Fruit fly (Drosophila melanogaster) whole organism, embryonic: ENCODE data around the gene mino.

ENCODE experiments used
- Adf1 ChIP-seq: fragments of 200-800 bp; sonication (Bioruptor generic); IDR thresholded peaks from 2 replicates; pipeline ENCODE4 v1.3.6; 2022; ENCODE audit warnings: missing biosample characterization, missing genetic modification characterization
- B-H2 ChIP-seq: fragments of 200-800 bp; sonication (Bioruptor generic); optimal IDR thresholded peaks from 2 replicates; lab custom pipeline; 2018; ENCODE audit warnings: missing biosample characterization, mild to moderate bottlenecking, missing genetic modification characterization
- Blimp-1 ChIP-seq: fragments of 200-800 bp; sonication (Bioruptor generic); optimal IDR thresholded peaks from 3 replicates; lab custom pipeline; 2018; ENCODE audit warnings: missing biosample characterization, missing genetic modification characterization, mild to moderate bottlenecking, moderate library complexity, missing genetic modification reagents
- CG10209 ChIP-seq: fragments of 200-800 bp; sonication (Bioruptor generic); optimal IDR thresholded peaks from 3 replicates; lab custom pipeline; 2017; ENCODE audit warnings: missing biosample characterization, mild to moderate bottlenecking, missing genetic modification characterization, missing genetic modification reagents
- CG10565 ChIP-seq: fragments of 200-800 bp; sonication (Bioruptor generic); optimal IDR thresholded peaks from 3 replicates; lab custom pipeline; 2016; ENCODE audit warnings: missing biosample characterization, mild to moderate bottlenecking, missing genetic modification characterization
- CG10979 ChIP-seq: fragments of 200-800 bp; sonication (Bioruptor generic); optimal IDR thresholded peaks from 2 replicates; lab custom pipeline; 2018; ENCODE audit warnings: missing biosample characterization, mild to moderate bottlenecking, missing genetic modification characterization, moderate library complexity
- CG11247 ChIP-seq: fragments of 200-800 bp; sonication (Bioruptor generic); IDR thresholded peaks from 2 replicates; pipeline ENCODE4 v1.3.6; 2022; ENCODE audit warnings: missing biosample characterization, missing genetic modification characterization
- CG12155 ChIP-seq: fragments of 200-800 bp; sonication (Bioruptor generic); optimal IDR thresholded peaks from 3 replicates; lab custom pipeline; 2016; ENCODE audit warnings: missing biosample characterization, missing genetic modification characterization
- CG13894 ChIP-seq: fragments of 200-800 bp; sonication (Bioruptor generic); optimal IDR thresholded peaks from 3 replicates; lab custom pipeline; 2018; ENCODE audit warnings: missing biosample characterization, mild to moderate bottlenecking, missing genetic modification characterization, moderate library complexity
- CG14014 ChIP-seq: fragments of 200-800 bp; sonication (Bioruptor generic); IDR thresholded peaks from 2 replicates; pipeline ENCODE4 v1.3.6; 2022; ENCODE audit warnings: missing biosample characterization, missing genetic modification characterization
- CG14050 ChIP-seq: fragments of 200-800 bp; sonication (Bioruptor generic); IDR thresholded peaks from 3 replicates; pipeline ENCODE4 v1.3.6; 2022; ENCODE audit warnings: missing biosample characterization, missing genetic modification characterization
- CG17328 ChIP-seq: fragments of 200-800 bp; sonication (Bioruptor generic); IDR thresholded peaks from 2 replicates; pipeline ENCODE4 v1.3.6; 2022; ENCODE audit warnings: missing biosample characterization, missing genetic modification characterization
- CG17612 ChIP-seq: fragments of 200-800 bp; sonication (Bioruptor generic); IDR thresholded peaks from 2 replicates; pipeline ENCODE4 v1.3.6; 2022; ENCODE audit warnings: missing biosample characterization, missing genetic modification characterization
- CG18011 ChIP-seq: fragments of 200-800 bp; sonication (Bioruptor generic); optimal IDR thresholded peaks from 2 replicates; lab custom pipeline; 2017; ENCODE audit warnings: missing biosample characterization, missing genetic modification characterization, mild to moderate bottlenecking, moderate library complexity, missing genotype
- CG1832 ChIP-seq: fragments of 200-800 bp; sonication (Bioruptor generic); optimal IDR thresholded peaks from 2 replicates; lab custom pipeline; 2017; ENCODE audit warnings: missing biosample characterization, mild to moderate bottlenecking, missing genetic modification characterization, inconsistent platforms
- CG18764 ChIP-seq: fragments of 200-800 bp; sonication (Bioruptor generic); optimal IDR thresholded peaks from 3 replicates; lab custom pipeline; 2016; ENCODE audit warnings: missing biosample characterization, missing genetic modification characterization
- CG33557 ChIP-seq: fragments of 200-800 bp; sonication (Bioruptor generic); optimal IDR thresholded peaks from 2 replicates; lab custom pipeline; 2019; ENCODE audit warnings: missing biosample characterization, mild to moderate bottlenecking, missing genetic modification characterization, moderate library complexity
- CG34224 ChIP-seq: fragments of 200-800 bp; sonication (Bioruptor generic); IDR thresholded peaks from 3 replicates; pipeline ENCODE4 v1.3.6; 2022; ENCODE audit warnings: missing biosample characterization, missing genetic modification characterization; ENCODE audit not compliant: partially characterized antibody
- CG5180 ChIP-seq: fragments of 200-800 bp; sonication (Bioruptor generic); optimal IDR thresholded peaks from 3 replicates; lab custom pipeline; 2017; ENCODE audit warnings: missing biosample characterization, missing genetic modification characterization, mild to moderate bottlenecking, moderate library complexity, missing genetic modification reagents
- CG7357 ChIP-seq: fragments of 200-800 bp; sonication (Bioruptor generic); IDR thresholded peaks from 3 replicates; pipeline ENCODE4 v1.3.6; 2022; ENCODE audit warnings: missing biosample characterization, missing genetic modification characterization
- CG9437 ChIP-seq: fragments of 200-800 bp; sonication (Bioruptor generic); optimal IDR thresholded peaks from 2 replicates; lab custom pipeline; 2018; ENCODE audit warnings: missing biosample characterization, mild to moderate bottlenecking, missing genetic modification characterization
- Chrac-16 ChIP-seq: fragments of 200-800 bp; sonication (Bioruptor generic); optimal IDR thresholded peaks from 3 replicates; lab custom pipeline; 2016; ENCODE audit warnings: missing biosample characterization, missing genetic modification characterization
- CoRest ChIP-seq: fragments of 200-800 bp; sonication (Bioruptor generic); optimal IDR thresholded peaks from 3 replicates; lab custom pipeline; 2018; ENCODE audit warnings: missing biosample characterization, mild to moderate bottlenecking, missing genetic modification characterization, moderate library complexity
- Deaf1 ChIP-seq: fragments of 200-800 bp; optimal IDR thresholded peaks from 3 replicates; lab custom pipeline; 2019; ENCODE audit warnings: missing biosample characterization, mild to moderate bottlenecking, missing genetic modification characterization, moderate library complexity
- Dek ChIP-seq: fragments of 200-800 bp; sonication (Bioruptor generic); optimal IDR thresholded peaks from 3 replicates; lab custom pipeline; 2019; ENCODE audit warnings: missing biosample characterization, mild to moderate bottlenecking, missing genetic modification characterization, moderate library complexity
- Dfd ChIP-seq, 2 experiments: fragments of >200 bp; optimal IDR thresholded peaks; 2 replicates each; lab custom pipeline; 2017; ENCODE audit warnings: missing biosample characterization in 2 of 2, missing genetic modification characterization in 2 of 2
- Hmx ChIP-seq: fragments of 200-800 bp; sonication (Bioruptor generic); optimal IDR thresholded peaks from 2 replicates; lab custom pipeline; 2016; ENCODE audit warnings: missing biosample characterization, missing genetic modification characterization
- Jarid2 ChIP-seq: fragments of 200-800 bp; sonication (Bioruptor generic); optimal IDR thresholded peaks from 3 replicates; lab custom pipeline; 2017; ENCODE audit warnings: mild to moderate bottlenecking, missing biosample characterization, missing genetic modification reagents, missing genetic modification characterization
- Med ChIP-seq: fragments of 200-800 bp; sonication (Bioruptor generic); peaks from one replicate; lab custom pipeline; 2016; ENCODE audit warnings: missing biosample characterization, missing genetic modification characterization, mild to moderate bottlenecking, inconsistent platforms, moderate library complexity
- NK7.1 ChIP-seq: fragments of 200-800 bp; sonication (Bioruptor generic); optimal IDR thresholded peaks from 3 replicates; lab custom pipeline; 2016; ENCODE audit warnings: missing biosample characterization, missing genetic modification characterization
- Nf-YB ChIP-seq: fragments of 200-800 bp; sonication (Bioruptor generic); optimal IDR thresholded peaks from 3 replicates; lab custom pipeline; 2019; ENCODE audit warnings: missing biosample characterization, mild to moderate bottlenecking, missing genetic modification characterization, moderate library complexity
- Opbp ChIP-seq: fragments of 200-800 bp; sonication (Bioruptor generic); IDR thresholded peaks from 3 replicates; pipeline ENCODE4 v1.3.6; 2022; ENCODE audit warnings: missing biosample characterization, missing genetic modification characterization; ENCODE audit not compliant: partially characterized antibody
- Sin3A ChIP-seq: fragments of >200 bp; optimal IDR thresholded peaks from 2 replicates; lab custom pipeline; 2018
- Ssrp ChIP-seq: fragments of 200-800 bp; sonication (Bioruptor generic); optimal IDR thresholded peaks from 2 replicates; lab custom pipeline; 2018; ENCODE audit warnings: missing biosample characterization, mild to moderate bottlenecking, missing genetic modification characterization, moderate library complexity
- Xrp1 ChIP-seq: fragments of 200-800 bp; sonication (Bioruptor generic); IDR thresholded peaks from 2 replicates; pipeline ENCODE4 v1.3.6; 2022; ENCODE audit warnings: missing biosample characterization, missing genetic modification characterization
- ci ChIP-seq: fragments of 200-800 bp; sonication (Bioruptor generic); IDR thresholded peaks from 3 replicates; pipeline ENCODE4 v1.3.6; 2022; ENCODE audit warnings: missing biosample characterization, missing genetic modification characterization
- disco-r ChIP-seq: fragments of 200-800 bp; sonication (Bioruptor generic); optimal IDR thresholded peaks from 2 replicates; lab custom pipeline; 2016; ENCODE audit warnings: missing biosample characterization, missing genetic modification characterization
- hkb ChIP-seq, 2 experiments: fragments of 200-800 bp in 1 of 2; fragments of >200 bp in 1 of 2; sonication (Bioruptor generic) in 1 of 2; IDR thresholded peaks in 1 of 2; optimal IDR thresholded peaks in 1 of 2; 2 replicates each; pipeline versions ENCODE4 v1.3.6 to Lab custom; 2017 to 2022; ENCODE audit warnings: missing biosample characterization in 1 of 2, missing genetic modification characterization in 1 of 2
- kay ChIP-seq: fragments of 200-800 bp; sonication (Bioruptor generic); optimal IDR thresholded peaks from 2 replicates; lab custom pipeline; 2016; ENCODE audit warnings: missing biosample characterization, missing genetic modification characterization
- lilli ChIP-seq: fragments of 200-800 bp; sonication (Bioruptor generic); optimal IDR thresholded peaks from 3 replicates; lab custom pipeline; 2016; ENCODE audit warnings: missing biosample characterization, missing genetic modification characterization
- lmd ChIP-seq: fragments of 200-800 bp; sonication (Bioruptor generic); IDR thresholded peaks from 2 replicates; pipeline ENCODE4 v1.3.6; 2022; ENCODE audit warnings: missing biosample characterization, missing genetic modification characterization
- prd ChIP-seq, 3 experiments: fragments of >200 bp in 2 of 3; fragments of 200-800 bp in 1 of 3; sonication (Bioruptor generic) in 1 of 3; optimal IDR thresholded peaks in 2 of 3; IDR thresholded peaks in 1 of 3; 2 replicates in 2 of 3; 3 replicates in 1 of 3; pipeline versions ENCODE4 v1.3.6 to Lab custom; 2017 to 2022; ENCODE audit warnings: missing biosample characterization in 1 of 3, missing genetic modification characterization in 1 of 3
- pros ChIP-seq: fragments of 200-800 bp; sonication (Bioruptor generic); optimal IDR thresholded peaks from 3 replicates; lab custom pipeline; 2019; ENCODE audit warnings: missing biosample characterization, mild to moderate bottlenecking, missing genetic modification characterization, moderate library complexity
- psq ChIP-seq: fragments of 200-800 bp; sonication (Bioruptor generic); optimal IDR thresholded peaks from 2 replicates; lab custom pipeline; 2017; ENCODE audit warnings: missing biosample characterization, missing genetic modification characterization
- so ChIP-seq: fragments of 200-800 bp; sonication (Bioruptor generic); IDR thresholded peaks from 3 replicates; pipeline ENCODE4 v1.3.6; 2022; ENCODE audit warnings: missing biosample characterization, missing genetic modification characterization
- sob ChIP-seq: fragments of 200-800 bp; sonication (Bioruptor generic); IDR thresholded peaks from 2 replicates; pipeline ENCODE4 v1.3.6; 2022; ENCODE audit warnings: missing biosample characterization, missing genetic modification characterization
- stwl ChIP-seq: fragments of 200-800 bp; sonication (Bioruptor generic); optimal IDR thresholded peaks from 3 replicates; lab custom pipeline; 2018; ENCODE audit warnings: missing biosample characterization, mild to moderate bottlenecking, missing genetic modification characterization, moderate library complexity
- trem ChIP-seq: fragments of 200-800 bp; optimal IDR thresholded peaks from 3 replicates; lab custom pipeline; 2019; ENCODE audit warnings: missing biosample characterization, mild to moderate bottlenecking, missing genetic modification characterization, moderate library complexity
- tx ChIP-seq: fragments of 200-800 bp; sonication (Bioruptor generic); optimal IDR thresholded peaks from 2 replicates; lab custom pipeline; 2016; ENCODE audit warnings: missing biosample characterization, missing genetic modification characterization
- zen ChIP-seq: fragments of 200-800 bp; sonication (Bioruptor generic); optimal IDR thresholded peaks from 3 replicates; lab custom pipeline; 2018; ENCODE audit warnings: missing biosample characterization, mild to moderate bottlenecking, missing genetic modification characterization, moderate library complexity

Gene mino

DNA sequence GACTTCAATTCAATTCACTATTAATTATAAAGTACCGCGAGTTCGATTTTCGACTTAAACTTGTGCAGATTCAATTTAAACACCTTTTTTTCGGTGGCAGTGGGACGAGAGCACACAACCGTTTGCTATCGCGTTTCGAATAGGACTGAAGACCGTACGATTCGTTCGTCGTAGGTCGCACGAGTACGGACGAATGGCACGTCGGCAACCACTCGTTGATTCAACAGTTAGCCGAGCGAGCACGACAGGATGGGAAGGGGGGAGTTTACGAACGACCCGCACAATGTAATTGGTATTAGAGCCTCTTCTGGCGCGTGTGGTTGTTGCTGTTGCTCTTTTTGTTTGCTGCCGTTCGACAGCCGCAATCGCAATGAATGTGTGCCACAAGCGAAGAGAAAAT is 19.3 kb upstream of the mino start, which contains the start of gene CG34353 (continued):
- peak; percentile 4 for TF ChIP-seq CG5180 (GFP tag; lab: Kevin White, UChicago)
- TF ChIP-seq CG17612 (GFP tag; lab: Robert Waterston, UW), result no peak
- TF ChIP-seq NK7.1 (GFP tag; lab: Kevin White, UChicago), result no peak
- TF ChIP-seq ci (GFP tag; lab: Robert Waterston, UW), result peak; percentile 69; the same call in 2 of the 3 replicates
- TF ChIP-seq CG10979 (tag; lab: Kevin White, UChicago), result no peak
- peak; percentile 67 for TF ChIP-seq Med (GFP tag; lab: Kevin White, UChicago)
- no peak for TF ChIP-seq CG10209 (GFP tag; lab: Kevin White, UChicago)
- no peak for TF ChIP-seq Hmx (GFP tag; lab: Kevin White, UChicago)
- no peak for TF ChIP-seq prd (optimal IDR thresholded peaks at IDR 0.05; lab: Kevin White, UChicago)
- TF ChIP-seq prd (GFP tag; IDR thresholded peaks at IDR 0.05; lab: Robert Waterston, UW), result no peak
- no peak for TF ChIP-seq so
- TF ChIP-seq CG9437, result no peak
- TF ChIP-seq pros, result no peak
- no peak for TF ChIP-seq stwl (tag; lab: Kevin White, UChicago)
- peak; percentile 63 for TF ChIP-seq Nf-YB (GFP tag; lab: Kevin White, UChicago)
- TF ChIP-seq CG17328, result 0 out of 2 replicates have a peak, but pooled peaks have one; percentile 27
- TF ChIP-seq Jarid2, result peak; percentile 70
- no peak for TF ChIP-seq hkb (optimal IDR thresholded peaks at IDR 0.05; lab: Kevin White, UChicago)
- TF ChIP-seq hkb (GFP tag; IDR thresholded peaks at IDR 0.05; lab: Robert Waterston, UW), result no peak
- TF ChIP-seq CoRest (tag; lab: Kevin White, UChicago), result peak; percentile 16
- peak; percentile 1 for TF ChIP-seq psq (GFP tag; lab: Kevin White, UChicago)
- TF ChIP-seq CG18011 (GFP tag; lab: Kevin White, UChicago), result no peak
- TF ChIP-seq kay (GFP tag; lab: Kevin White, UChicago), result no peak
- TF ChIP-seq tx (GFP tag; lab: Kevin White, UChicago), result no peak
- TF ChIP-seq CG34224 (GFP tag; lab: Robert Waterston, UW), result peak; percentile 30; the same call in 1 of the 3 replicates
- no peak for TF ChIP-seq Dek
- TF ChIP-seq CG14014 (GFP tag; lab: Robert Waterston, UW), result 0 out of 2 replicates have a peak, but pooled peaks have one; percentile 15
- TF ChIP-seq CG7357 (GFP tag; lab: Robert Waterston, UW), result no peak
- no peak for TF ChIP-seq lmd (GFP tag; lab: Robert Waterston, UW)
- peak; percentile 94 for TF ChIP-seq CG12155 (GFP tag; lab: Kevin White, UChicago)
- no peak for TF ChIP-seq CG18764 (GFP tag; lab: Kevin White, UChicago)
- no peak for TF ChIP-seq Opbp (GFP tag; lab: Robert Waterston, UW)
- TF ChIP-seq CG13894 (tag; lab: Kevin White, UChicago), result peak; percentile 14
- no peak for TF ChIP-seq CG10565
- no peak for TF ChIP-seq trem (tag; lab: Kevin White, UChicago)
- TF ChIP-seq Blimp-1 (GFP tag; lab: Kevin White, UChicago), result no peak
- TF ChIP-seq zen (tag; lab: Kevin White, UChicago), result peak; percentile 13
- TF ChIP-seq Adf1 (GFP tag; lab: Robert Waterston, UW), result peak; percentile 35; the same call in 1 of the 2 replicates
- no peak for TF ChIP-seq CG1832 (GFP tag; lab: Kevin White, UChicago)
- no peak for TF ChIP-seq lilli (GFP tag; lab: Kevin White, UChicago)
- no peak for TF ChIP-seq Xrp1 (GFP tag; lab: Robert Waterston, UW)
- TF ChIP-seq CG33557 (GFP tag; lab: Kevin White, UChicago), result no peak
- TF ChIP-seq Ssrp (tag; lab: Kevin White, UChicago), result no peak
- TF ChIP-seq Sin3A (lab: Kevin White, UChicago), result no peak
- no peak for TF ChIP-seq CG11247 (GFP tag; lab: Robert Waterston, UW)
- peak; percentile 59 for TF ChIP-seq B-H2 (GFP tag; lab: Kevin White, UChicago)
- TF ChIP-seq CG14050 (GFP tag; lab: Robert Waterston, UW), result no peak
- TF ChIP-seq disco-r (GFP tag; lab: Kevin White, UChicago), result no peak
- TF ChIP-seq Deaf1 (tag; lab: Kevin White, UChicago), result peak; percentile 99
- no peak for TF ChIP-seq sob
- no peak for TF ChIP-seq Chrac-16
- no peak for TF ChIP-seq Dfd (GFP tag; optimal IDR thresholded peaks at IDR 0.05; lab: Kevin White, UChicago)
